Worm (Caenorhabditis elegans) whole organism, mixed stage, embryonic: Measurements from ENCODE around the gene nhr-105.

Experiments
- M03D4.4 ChIP-seq: sonication (generic microtip); optimal IDR thresholded peaks from 2 replicates; lab custom pipeline; 2017; ENCODE audit warnings: mild to moderate bottlenecking, missing genetic modification characterization, missing compliant biosample characterization
- bed-3 ChIP-seq: fragments of 200-800 bp; sonication (Bioruptor generic); optimal IDR thresholded peaks from 3 replicates; lab custom pipeline; 2018; ENCODE audit warnings: mild to moderate bottlenecking, missing genetic modification characterization, moderate library complexity, missing compliant biosample characterization
- blmp-1 ChIP-seq: fragments of 150-350 bp; optimal IDR thresholded peaks from 2 replicates; lab custom pipeline; 2014; ENCODE audit warnings: missing biosample characterization, missing genetic modification characterization
- ceh-39 ChIP-seq: fragments of 150-350 bp; optimal IDR thresholded peaks from 2 replicates; lab custom pipeline; 2014; ENCODE audit warnings: missing biosample characterization, missing genetic modification characterization
- ceh-83 ChIP-seq: fragments of 200-800 bp; sonication (Bioruptor generic); optimal IDR thresholded peaks from 2 replicates; lab custom pipeline; 2018; ENCODE audit warnings: mild to moderate bottlenecking, missing genetic modification characterization, missing compliant biosample characterization
- ces-1 ChIP-seq: fragments of 150-350 bp; optimal IDR thresholded peaks from 2 replicates; lab custom pipeline; 2014; ENCODE audit warnings: missing biosample characterization, missing genetic modification reagents, missing genetic modification characterization
- cnd-1 ChIP-seq: fragments of 200-800 bp; sonication (Bioruptor generic); optimal IDR thresholded peaks from 2 replicates; lab custom pipeline; 2018; ENCODE audit warnings: mild to moderate bottlenecking, missing genetic modification characterization, missing compliant biosample characterization
- drap-1 ChIP-seq: fragments of 200-800 bp; sonication (Bioruptor generic); optimal IDR thresholded peaks from 3 replicates; lab custom pipeline; 2018; ENCODE audit warnings: mild to moderate bottlenecking, missing genetic modification characterization, missing compliant biosample characterization
- elt-1 ChIP-seq: sonication (generic microtip); optimal IDR thresholded peaks from 2 replicates; lab custom pipeline; 2017; ENCODE audit warnings: missing genetic modification characterization, mild to moderate bottlenecking, missing compliant biosample characterization, antibody characterized with exemption, moderate library complexity, borderline replicate concordance; ENCODE audit not compliant: insufficient read depth
- elt-3 ChIP-seq: fragments of 150-350 bp; optimal IDR thresholded peaks from 2 replicates; lab custom pipeline; 2014; ENCODE audit warnings: missing biosample characterization, missing genetic modification characterization
- flh-1 ChIP-seq: fragments of 200-800 bp; sonication (Bioruptor generic); optimal IDR thresholded peaks from 2 replicates; lab custom pipeline; 2018; ENCODE audit warnings: mild to moderate bottlenecking, missing genetic modification characterization, moderate library complexity, missing compliant biosample characterization
- ham-2 ChIP-seq: fragments of 200-800 bp; sonication (Bioruptor generic); optimal IDR thresholded peaks from 2 replicates; lab custom pipeline; 2018; ENCODE audit warnings: mild to moderate bottlenecking, missing genetic modification characterization, missing compliant biosample characterization
- hlh-1 ChIP-seq: fragments of 150-350 bp; optimal IDR thresholded peaks from 2 replicates; lab custom pipeline; 2014; ENCODE audit warnings: missing biosample characterization, missing genetic modification reagents, missing genetic modification characterization
- lin-13 ChIP-seq: fragments of 150-350 bp; optimal IDR thresholded peaks from 2 replicates; lab custom pipeline; 2014; ENCODE audit warnings: missing biosample characterization, missing genetic modification characterization
- lin-32 ChIP-seq: fragments of 200-800 bp; sonication (Bioruptor generic); optimal IDR thresholded peaks from 2 replicates; lab custom pipeline; 2018; ENCODE audit warnings: mild to moderate bottlenecking, missing genetic modification characterization, missing compliant biosample characterization
- lsy-2 ChIP-seq: fragments of 150-350 bp; optimal IDR thresholded peaks from 2 replicates; lab custom pipeline; 2014; ENCODE audit warnings: missing biosample characterization, missing genetic modification characterization
- mab-5 ChIP-seq: fragments of 150-350 bp; optimal IDR thresholded peaks from 2 replicates; lab custom pipeline; 2014; ENCODE audit warnings: missing biosample characterization, missing genetic modification characterization
- mep-1 ChIP-seq: fragments of 150-350 bp; optimal IDR thresholded peaks from 2 replicates; lab custom pipeline; 2017; ENCODE audit warnings: missing biosample characterization, missing genetic modification reagents, missing genetic modification characterization, inconsistent platforms
- mls-2 ChIP-seq: sonication (generic microtip); optimal IDR thresholded peaks from 2 replicates; lab custom pipeline; 2016; ENCODE audit warnings: mild to moderate bottlenecking, missing genetic modification characterization, moderate library complexity, missing compliant biosample characterization
- nhr-12 ChIP-seq: fragments of 150-350 bp; optimal IDR thresholded peaks from 2 replicates; lab custom pipeline; 2014; ENCODE audit warnings: missing biosample characterization, missing genetic modification characterization
- nhr-2 ChIP-seq: fragments of 150-350 bp; optimal IDR thresholded peaks from 2 replicates; lab custom pipeline; 2014; ENCODE audit warnings: missing biosample characterization, missing genetic modification characterization
- nhr-237 ChIP-seq: fragments of 150-350 bp; optimal IDR thresholded peaks from 2 replicates; lab custom pipeline; 2014; ENCODE audit warnings: missing biosample characterization, missing genetic modification characterization
- nhr-28 ChIP-seq: fragments of 150-350 bp; optimal IDR thresholded peaks from 2 replicates; lab custom pipeline; 2014; ENCODE audit warnings: missing biosample characterization, missing genetic modification characterization
- nhr-76 ChIP-seq: sonication (generic microtip); optimal IDR thresholded peaks from 2 replicates; lab custom pipeline; 2017; ENCODE audit warnings: missing biosample characterization, missing genetic modification characterization
- sem-2 ChIP-seq: fragments of 200-800 bp; sonication (Bioruptor generic); optimal IDR thresholded peaks from 2 replicates; lab custom pipeline; 2018; ENCODE audit warnings: mild to moderate bottlenecking, missing genetic modification characterization, missing compliant biosample characterization
- snpc-4 ChIP-seq: fragments of 150-350 bp; optimal IDR thresholded peaks from 2 replicates; lab custom pipeline; 2014; ENCODE audit warnings: missing biosample characterization, missing genetic modification characterization
- tbx-8 ChIP-seq: fragments of 200-800 bp; sonication (Bioruptor generic); optimal IDR thresholded peaks from 2 replicates; lab custom pipeline; 2018; ENCODE audit warnings: mild to moderate bottlenecking, missing genetic modification characterization, moderate library complexity, missing compliant biosample characterization
- unc-120 ChIP-seq: sonication (generic microtip); optimal IDR thresholded peaks from 2 replicates; lab custom pipeline; 2017; ENCODE audit warnings: missing genetic modification characterization, missing compliant biosample characterization; ENCODE audit not compliant: poor library complexity, severe bottlenecking
- unc-39 ChIP-seq: fragments of 150-350 bp; optimal IDR thresholded peaks from 2 replicates; lab custom pipeline; 2014; ENCODE audit warnings: missing biosample characterization, missing genetic modification characterization
- unc-62 ChIP-seq: fragments of 150-350 bp; optimal IDR thresholded peaks from 2 replicates; lab custom pipeline; 2014; ENCODE audit warnings: missing biosample characterization, missing genetic modification reagents, missing genetic modification characterization
- zip-8 ChIP-seq: fragments of 150-350 bp; optimal IDR thresholded peaks from 2 replicates; lab custom pipeline; 2014; ENCODE audit warnings: missing biosample characterization, missing genetic modification characterization
- ztf-11 ChIP-seq: fragments of 150-350 bp; optimal IDR thresholded peaks from 2 replicates; lab custom pipeline; 2014; ENCODE audit warnings: missing biosample characterization, missing genetic modification characterization

nhr-105 gene

DNA sequence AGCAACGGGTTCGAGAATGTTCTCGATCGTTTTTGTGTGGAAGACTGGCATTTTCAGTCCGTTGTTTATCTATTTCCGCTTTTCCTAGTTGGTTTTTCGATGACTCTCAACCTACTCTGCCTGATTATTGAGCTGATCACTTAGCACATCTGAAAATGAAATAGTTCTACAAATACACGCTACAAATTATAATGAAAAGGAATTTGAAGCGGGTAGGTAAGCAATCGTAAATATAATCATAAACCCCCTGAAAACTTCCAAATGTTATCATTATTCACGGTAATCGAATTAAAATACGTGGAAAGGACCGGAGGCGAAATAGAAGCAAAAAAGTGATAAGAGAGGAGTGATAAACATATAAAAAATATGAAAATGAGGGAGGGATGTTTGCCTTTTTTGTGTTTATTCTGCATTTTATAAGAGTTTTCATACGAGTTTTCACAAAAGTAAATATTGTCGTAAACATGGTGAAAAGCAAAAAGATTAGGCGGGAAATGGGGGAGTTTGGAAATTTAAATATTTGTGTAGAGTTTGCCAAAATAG, 44.3 kb downstream of the nhr-105 start, which contains the start of gene deb-1:
Gene deb-1, minus strand, starts transcription at position 51 of the 543 bp plus-strand sequence.
- TF ChIP-seq bed-3, result no peak
- no peak for TF ChIP-seq tbx-8
- no peak for TF ChIP-seq unc-39 (tag; lab: Kevin White, UChicago)

DNA sequence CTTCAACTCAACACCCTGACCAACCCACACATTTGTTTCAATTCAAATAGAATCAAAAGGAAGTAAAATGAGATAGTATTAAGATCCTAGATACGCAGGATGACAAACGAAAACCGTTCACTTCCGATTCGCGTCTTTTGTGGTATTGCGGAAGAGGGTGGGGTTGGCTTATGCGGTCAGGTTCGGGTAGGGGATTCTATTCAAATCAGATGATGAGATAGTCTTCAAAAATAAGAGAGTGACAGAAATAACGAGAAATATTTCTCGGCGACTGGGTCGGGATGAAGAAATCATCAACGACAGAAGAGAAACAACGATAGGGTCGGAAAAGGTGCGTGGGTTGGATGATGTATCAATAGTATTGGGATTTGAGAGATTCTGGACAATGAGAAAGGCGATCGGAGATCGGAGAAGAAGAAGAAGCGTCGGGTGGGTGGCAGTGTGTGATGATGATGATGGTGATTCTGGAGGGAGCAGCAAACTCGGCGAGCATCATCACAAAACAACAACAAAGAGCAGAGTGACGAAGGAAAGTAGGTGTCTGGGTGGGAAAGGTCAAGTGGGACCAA, 45.5 kb downstream of the nhr-105 start:
- TF ChIP-seq nhr-76 (tag; lab: Kevin White, UChicago) (no peak), mab-5 (no peak), lsy-2 (tag; lab: Kevin White, UChicago) (no peak), zip-8 (tag; lab: Kevin White, UChicago) (no peak), mls-2 (tag; lab: Kevin White, UChicago) (no peak), sem-2 (GFP tag; lab: Kevin White, UChicago) (no peak), unc-120 (tag; lab: Kevin White, UChicago) (peak; percentile 85), ceh-39 (tag; lab: Kevin White, UChicago) (no peak), elt-3 (no peak), nhr-2 (tag; lab: Kevin White, UChicago) (no peak), snpc-4 (tag; lab: Kevin White, UChicago) (no peak), ham-2 (GFP tag; lab: Kevin White, UChicago) (peak; percentile 75), bed-3 (no peak), nhr-28 (tag; lab: Kevin White, UChicago) (no peak), nhr-12 (tag; lab: Kevin White, UChicago) (no peak), ztf-11 (tag; lab: Kevin White, UChicago) (no peak), nhr-237 (no peak), flh-1 (GFP tag; lab: Kevin White, UChicago) (no peak), hlh-1 (tag; lab: Kevin White, UChicago) (peak; percentile 17), drap-1 (no peak), ceh-83 (GFP tag; lab: Kevin White, UChicago) (no peak), unc-62 (GFP tag; lab: Kevin White, UChicago) (peak; percentile 38), M03D4.4 (no peak), lin-13 (tag; lab: Kevin White, UChicago) (no peak), elt-1 (tag; lab: Kevin White, UChicago) (no peak), blmp-1 (tag; lab: Kevin White, UChicago) (peak; percentile 54)

DNA sequence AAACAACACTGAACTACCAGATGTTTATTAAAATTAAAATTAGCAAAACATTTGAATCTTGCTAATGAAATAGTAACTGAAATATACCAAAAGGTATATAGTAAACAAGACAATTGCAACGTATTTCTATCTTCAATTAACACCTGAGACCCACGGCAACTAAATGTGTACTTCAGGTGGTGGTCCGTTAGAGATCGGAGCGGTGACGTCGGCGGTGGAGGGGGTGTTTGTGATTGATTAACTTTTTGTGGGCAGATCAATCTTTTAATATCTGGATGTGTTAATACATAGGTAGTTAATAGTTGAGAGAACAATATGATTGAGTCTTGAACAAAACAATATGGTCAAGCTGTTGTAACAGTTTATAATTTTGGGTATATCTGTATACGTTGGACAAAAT, 46.1 kb downstream of the nhr-105 start:
- peak; percentile 5 for TF ChIP-seq unc-62 (GFP tag; lab: Kevin White, UChicago)
- no peak for TF ChIP-seq mep-1 (tag; lab: Kevin White, UChicago)
- TF ChIP-seq, all 35 proteins: peak for 1

ce11 chrIV:7097450-7097849, 47.5 kb downstream of the nhr-105 start:
- TF ChIP-seq bed-3 (no peak), ceh-39 (tag; lab: Kevin White, UChicago) (no peak), cnd-1 (tag; lab: Kevin White, UChicago) (no peak), nhr-76 (tag; lab: Kevin White, UChicago) (no peak)

DNA sequence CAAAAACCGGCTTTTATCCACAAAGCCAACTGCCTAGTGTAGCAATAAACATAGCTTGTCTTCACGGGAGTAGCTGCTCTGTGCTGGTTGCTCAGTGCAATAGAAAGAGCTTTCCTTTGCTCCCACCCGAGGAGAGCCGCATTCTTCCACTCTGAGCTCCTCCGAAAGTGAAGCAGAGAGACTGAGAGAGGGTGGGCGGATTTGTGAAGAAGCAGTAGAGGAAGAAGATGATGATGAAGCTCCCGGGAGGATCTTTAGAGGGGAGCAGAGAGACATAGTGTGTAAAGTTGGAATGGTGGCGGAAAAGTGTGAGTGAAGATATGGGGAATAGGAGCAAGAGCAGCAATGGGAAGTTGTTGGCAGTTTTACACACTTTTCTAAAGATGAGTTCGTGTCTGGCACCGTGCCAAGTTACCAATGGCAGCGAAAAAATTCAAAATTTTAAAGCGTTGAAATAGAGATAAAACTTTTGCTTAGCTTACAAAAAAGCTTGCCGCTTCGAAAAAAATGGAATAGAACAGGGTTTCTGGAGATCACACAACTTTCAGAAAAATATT, 48.6 kb downstream of the nhr-105 start, which contains the start of gene ZC477.4:
Gene ZC477.4, minus strand, starts transcription at position 276 of the 557 bp plus-strand sequence.
- TF ChIP-seq flh-1 (GFP tag; lab: Kevin White, UChicago), result no peak
- TF ChIP-seq bed-3, result no peak
- peak; percentile 89 for TF ChIP-seq hlh-1 (tag; lab: Kevin White, UChicago)
- TF ChIP-seq elt-3, result no peak
- TF ChIP-seq nhr-237, result no peak
- no peak for TF ChIP-seq zip-8 (tag; lab: Kevin White, UChicago)
- no peak for TF ChIP-seq snpc-4 (tag; lab: Kevin White, UChicago)
- no peak for TF ChIP-seq drap-1
- TF ChIP-seq tbx-8, result no peak
- no peak for TF ChIP-seq unc-39 (tag; lab: Kevin White, UChicago)
- peak; percentile 30 for TF ChIP-seq unc-62 (GFP tag; lab: Kevin White, UChicago)
- TF ChIP-seq M03D4.4, result peak; percentile 31
- no peak for TF ChIP-seq ces-1 (GFP tag; lab: Kevin White, UChicago)
- TF ChIP-seq unc-120 (tag; lab: Kevin White, UChicago), result peak; percentile 95
- no peak for TF ChIP-seq lin-32 (GFP tag; lab: Kevin White, UChicago)
- TF ChIP-seq ham-2 (GFP tag; lab: Kevin White, UChicago), result no peak
